Worm (Caenorhabditis elegans) whole organism, L4 larva: ENCODE data around the gene C24B9.3.

Source experiments
- ama-1 ChIP-seq: fragments of 150-350 bp; optimal IDR thresholded peaks from 2 replicates; lab custom pipeline; 2014; ENCODE audit warnings: inconsistent platforms, mixed read lengths
- ceh-20 ChIP-seq: fragments of 200-800 bp; sonication (Bioruptor generic); IDR thresholded peaks from 2 replicates; pipeline ENCODE4 v1.3.6; 2022; ENCODE audit warnings: missing genetic modification reagents, missing genetic modification characterization, missing compliant biosample characterization
- daf-12 ChIP-seq: fragments of 150-350 bp; optimal IDR thresholded peaks from 2 replicates; lab custom pipeline; 2014; ENCODE audit warnings: missing biosample characterization, missing genetic modification reagents, missing genetic modification characterization
- dmd-6 ChIP-seq: fragments of 200-800 bp; sonication (Bioruptor generic); IDR thresholded peaks from 2 replicates; pipeline ENCODE4 v1.3.6; 2022; ENCODE audit warnings: missing genetic modification reagents, missing genetic modification characterization, missing compliant biosample characterization
- nhr-11 ChIP-seq: fragments of 150-350 bp; optimal IDR thresholded peaks from 2 replicates; lab custom pipeline; 2014; ENCODE audit warnings: missing biosample characterization, missing genetic modification characterization
- nhr-28 ChIP-seq: fragments of 150-350 bp; optimal IDR thresholded peaks from 2 replicates; lab custom pipeline; 2014; ENCODE audit warnings: missing biosample characterization, missing genetic modification characterization
- nhr-77 ChIP-seq: fragments of 150-350 bp; optimal IDR thresholded peaks from 2 replicates; lab custom pipeline; 2014; ENCODE audit warnings: missing biosample characterization, missing genetic modification characterization
- pqm-1 ChIP-seq: sonication (generic microtip); optimal IDR thresholded peaks from 2 replicates; lab custom pipeline; 2017; ENCODE audit warnings: missing biosample characterization, missing genetic modification characterization
- snpc-4 ChIP-seq: fragments of 150-350 bp; optimal IDR thresholded peaks from 2 replicates; lab custom pipeline; 2014; ENCODE audit warnings: missing biosample characterization, missing genetic modification characterization
- spr-1 ChIP-seq: sonication (generic microtip); optimal IDR thresholded peaks from 2 replicates; lab custom pipeline; 2016; ENCODE audit warnings: mild to moderate bottlenecking, missing genetic modification characterization, missing compliant biosample characterization
- unc-62 ChIP-seq, 3 experiments: fragments of 150-350 bp in 1 of 3; sonication (generic microtip); optimal IDR thresholded peaks in 2 of 3; peaks in 1 of 3; 1 replicate in 1 of 3; 2 replicates in 2 of 3; lab custom pipeline; 2014 to 2017; ENCODE audit warnings: missing biosample characterization in 3 of 3, missing genetic modification characterization in 3 of 3, missing genetic modification reagents in 3 of 3, missing genotype in 1 of 3

ce11 chrV:2664525-2665053 is 46.8 kb downstream of the C24B9.3 start, which contains the start of gene ndx-2:
- TF ChIP-seq ama-1 (lab: Kevin White, UChicago) (no peak), daf-12 (no peak), nhr-77 (tag; lab: Kevin White, UChicago) (no peak), ceh-20 (no peak), spr-1 (tag; lab: Kevin White, UChicago) (no peak), pqm-1 (tag; lab: Kevin White, UChicago) (no peak), nhr-28 (tag; lab: Kevin White, UChicago) (no peak), nhr-11 (tag; lab: Kevin White, UChicago) (no peak), dmd-6 (GFP tag; lab: Robert Waterston, UW) (peak; percentile 57), snpc-4 (tag; lab: Kevin White, UChicago) (no peak), unc-62 (GFP tag; optimal IDR thresholded peaks at IDR 0.05 in 1 of 2; lab: Kevin White, UChicago) (no peak), unc-62 (tag; optimal IDR thresholded peaks at IDR 0.05; lab: Kevin White, UChicago) (no peak)
